Fruit fly (Drosophila melanogaster): ENCODE measurements around the gene Hipk.

Gene Hipk

DNA sequence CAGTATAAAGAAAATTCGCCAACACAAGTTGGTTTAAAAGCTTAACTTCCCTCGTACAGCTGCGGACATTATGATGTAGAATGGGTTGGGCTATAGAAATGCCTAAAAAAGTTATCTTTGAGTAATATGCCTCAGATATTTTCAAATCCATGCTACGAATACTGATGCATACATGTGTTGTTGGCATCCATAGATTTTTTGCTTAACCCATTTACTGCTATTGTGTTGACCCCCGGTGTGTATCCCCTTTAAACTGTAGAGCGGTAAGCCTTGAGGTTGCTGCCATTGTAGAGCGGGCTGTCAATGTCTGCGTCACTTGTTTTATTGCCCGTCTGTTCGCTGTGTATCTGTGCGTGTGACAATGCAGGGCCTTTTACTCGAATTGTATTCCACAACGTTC lies 10.1 kb downstream of the Hipk start (continued):
- TF ChIP-seq CG2129 (GFP tag; IDR thresholded peaks at IDR 0.05; ENCODE audit: partially characterized antibody) (no peak), CG11504 (tag; optimal IDR thresholded peaks at IDR 0.05) (peak; percentile 82), ken (GFP tag; IDR thresholded peaks at IDR 0.05) (peak; percentile 60; the same call in 1 of the 3 replicates), Oli (tag; optimal IDR thresholded peaks at IDR 0.05) (peak; percentile 82), CG17385 (GFP tag; optimal IDR thresholded peaks at IDR 0.05) (peak; percentile 61), sima (GFP tag; optimal IDR thresholded peaks at IDR 0.05) (no peak), Stat92E (GFP tag; optimal IDR thresholded peaks at IDR 0.05) (no peak), h (optimal IDR thresholded peaks at IDR 0.05) (no peak), ase (GFP tag; IDR thresholded peaks at IDR 0.05) (peak; percentile 63; the same call in 2 of the 3 replicates), NK7.1 (GFP tag; optimal IDR thresholded peaks at IDR 0.05) (peak; percentile 41), CG8765 (GFP tag; IDR thresholded peaks at IDR 0.05) (no peak), grau (tag; optimal IDR thresholded peaks at IDR 0.05) (peak; percentile 71), CG7357 (GFP tag; IDR thresholded peaks at IDR 0.05) (peak; percentile 63; the same call in 2 of the 3 replicates), Fer2 (tag; optimal IDR thresholded peaks at IDR 0.05) (no peak), fd102C (GFP tag; optimal IDR thresholded peaks at IDR 0.05) (no peak), gcm (GFP tag; optimal IDR thresholded peaks at IDR 0.05) (peak; percentile 50), CG15696 (tag; optimal IDR thresholded peaks at IDR 0.05) (no peak), vvl (GFP tag; IDR thresholded peaks at IDR 0.05) (peak; percentile 88), Neu2 (GFP tag; optimal IDR thresholded peaks at IDR 0.05; ENCODE audit: borderline replicate concordance) (no peak), vfl (GFP tag; optimal IDR thresholded peaks at IDR 0.05) (peak; percentile 49), CG4404 (GFP tag; IDR thresholded peaks at IDR 0.05) (no peak), CG5180 (GFP tag; optimal IDR thresholded peaks at IDR 0.05) (no peak), nmo (GFP tag; optimal IDR thresholded peaks at IDR 0.05) (peak; percentile 64), Six4 (GFP tag; optimal IDR thresholded peaks at IDR 0.05) (peak; percentile 41), lilli (GFP tag; optimal IDR thresholded peaks at IDR 0.05) (peak; percentile 80), Atf-2 (GFP tag; optimal IDR thresholded peaks at IDR 0.05) (peak; percentile 55), Elba2 (GFP tag; optimal IDR thresholded peaks at IDR 0.05) (no peak), CG31224 (GFP tag; IDR thresholded peaks at IDR 0.05) (peak; percentile 61), CG7839 (tag; optimal IDR thresholded peaks at IDR 0.05) (peak; percentile 81), emc (GFP tag; optimal IDR thresholded peaks at IDR 0.05) (peak; percentile 30), usp (GFP tag; optimal IDR thresholded peaks at IDR 0.05) (no peak), bigmax (GFP tag; optimal IDR thresholded peaks at IDR 0.05) (no peak), CG2875 (GFP tag; optimal IDR thresholded peaks at IDR 0.05) (peak; percentile 33), pnt (GFP tag; optimal IDR thresholded peaks at IDR 0.05) (peak; percentile 66), CG11456 (GFP tag; IDR thresholded peaks at IDR 0.05) (peak; percentile 76; the same call in 1 of the 3 replicates), shn (GFP tag; optimal IDR thresholded peaks at IDR 0.05) (no peak), CG9876 (GFP tag; optimal IDR thresholded peaks at IDR 0.05) (peak; percentile 37), eyg (GFP tag; optimal IDR thresholded peaks at IDR 0.05) (no peak), stwl (tag; optimal IDR thresholded peaks at IDR 0.05) (no peak), CG1529 (GFP tag; optimal IDR thresholded peaks at IDR 0.05) (no peak), trem (tag; optimal IDR thresholded peaks at IDR 0.05) (peak; percentile 29), p53 (GFP tag; optimal IDR thresholded peaks at IDR 0.05) (peak; percentile 32), CG11093 (GFP tag; IDR thresholded peaks at IDR 0.05) (0 out of 3 replicates have a peak, but pooled peaks have one; percentile 47), CG11247 (GFP tag; IDR thresholded peaks at IDR 0.05) (peak; percentile 66), CG4707 (GFP tag; optimal IDR thresholded peaks at IDR 0.05) (peak; percentile 12), ems (GFP tag; optimal IDR thresholded peaks at IDR 0.05) (peak; percentile 57), CG10267 (tag; optimal IDR thresholded peaks at IDR 0.05) (peak; percentile 46), CG10462 (GFP tag; optimal IDR thresholded peaks at IDR 0.05) (peak; percentile 43)

Data from whole organism, embryonic.